Worm (Caenorhabditis elegans): ENCODE measurements around the gene mup-2.

mup-2 gene

DNA sequence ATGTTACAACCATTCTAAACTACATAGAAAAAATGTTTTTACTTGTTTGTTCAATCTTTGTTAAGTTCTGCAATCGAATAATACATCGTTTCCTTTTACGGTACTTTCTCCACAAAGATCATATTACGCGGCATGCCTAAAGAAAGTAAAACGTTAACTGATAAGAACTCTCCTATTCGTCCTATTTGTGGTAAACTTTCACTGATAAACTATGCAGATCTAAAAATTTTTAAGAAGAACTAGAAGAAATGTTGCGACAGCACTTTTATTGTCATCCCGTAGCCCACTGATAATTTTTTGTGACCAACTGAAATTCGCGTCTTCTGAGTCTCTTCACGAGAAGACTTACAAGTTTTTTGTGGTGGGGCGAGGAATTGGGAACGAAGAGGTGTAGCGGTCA, 17.1 kb upstream of the mup-2 start:
- no peak for TF ChIP-seq alr-1 (tag; optimal IDR thresholded peaks at IDR 0.05)
- TF ChIP-seq ztf-1 (GFP tag; conservative IDR thresholded peaks at IDR 0.05), result no peak
- no peak for TF ChIP-seq ceh-16 (tag; optimal IDR thresholded peaks at IDR 0.05)
- TF ChIP-seq nhr-77 (tag; optimal IDR thresholded peaks at IDR 0.05), result no peak
- TF ChIP-seq gmeb-1 (tag; optimal IDR thresholded peaks at IDR 0.05), result no peak
- no peak for TF ChIP-seq unc-39 (tag; optimal IDR thresholded peaks at IDR 0.05)
- no peak for TF ChIP-seq lin-11 (tag; optimal IDR thresholded peaks at IDR 0.05)
- peak; percentile 55 for TF ChIP-seq sma-9 (GFP tag; optimal IDR thresholded peaks at IDR 0.05)
- TF ChIP-seq sma-9 (tag; optimal IDR thresholded peaks at IDR 0.05), result no peak
- TF ChIP-seq nhr-12 (tag; optimal IDR thresholded peaks at IDR 0.05), result no peak
- peak; percentile 49 for TF ChIP-seq crh-2 (tag; optimal IDR thresholded peaks at IDR 0.05)
- TF ChIP-seq F13H6.1 (tag; optimal IDR thresholded peaks at IDR 0.05), result peak; percentile 27
- no peak for TF ChIP-seq lin-39 (tag; optimal IDR thresholded peaks at IDR 0.05)
- no peak for TF ChIP-seq skn-1 (tag; optimal IDR thresholded peaks at IDR 0.05)
- TF ChIP-seq fos-1 (tag; optimal IDR thresholded peaks at IDR 0.05), result peak; percentile 77
- TF ChIP-seq sma-3 (GFP tag; optimal IDR thresholded peaks at IDR 0.05), result no peak
- TF ChIP-seq dmd-4 (tag; optimal IDR thresholded peaks at IDR 0.05), result no peak
- TF ChIP-seq nhr-129 (tag; optimal IDR thresholded peaks at IDR 0.05), result peak; percentile 28
- no peak for TF ChIP-seq snpc-4 (tag; optimal IDR thresholded peaks at IDR 0.05)

DNA sequence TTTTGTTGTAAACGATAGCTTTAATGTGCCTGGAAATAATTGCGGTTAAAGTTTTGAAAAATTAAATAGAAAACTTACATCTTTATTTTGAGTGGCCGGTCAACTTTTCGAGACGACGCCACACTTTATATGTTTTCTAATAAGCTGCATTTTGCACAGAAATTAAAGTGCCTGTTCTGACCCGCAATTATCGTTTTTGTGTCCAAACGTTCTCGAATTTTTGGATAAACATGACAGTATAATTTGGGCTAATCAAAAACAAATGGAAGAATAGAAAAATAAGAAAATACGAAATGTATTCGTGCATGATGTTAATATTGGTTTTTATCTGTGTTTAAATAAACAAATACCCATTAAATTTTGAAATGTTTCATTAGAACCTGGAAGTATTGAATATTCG, 10.7 kb upstream of the mup-2 start, which contains the start of gene K10C2.12:
Gene K10C2.12 (minus strand): TSS at position 101 of the 400 bp plus-strand sequence.
- TF ChIP-seq elt-1 (tag; optimal IDR thresholded peaks at IDR 0.05) (no peak), ztf-1 (GFP tag; conservative IDR thresholded peaks at IDR 0.05) (no peak), nhr-129 (tag; optimal IDR thresholded peaks at IDR 0.05) (no peak), gmeb-1 (tag; optimal IDR thresholded peaks at IDR 0.05) (no peak), sma-9 (GFP tag; optimal IDR thresholded peaks at IDR 0.05) (no peak), sma-9 (tag; optimal IDR thresholded peaks at IDR 0.05) (no peak)

DNA sequence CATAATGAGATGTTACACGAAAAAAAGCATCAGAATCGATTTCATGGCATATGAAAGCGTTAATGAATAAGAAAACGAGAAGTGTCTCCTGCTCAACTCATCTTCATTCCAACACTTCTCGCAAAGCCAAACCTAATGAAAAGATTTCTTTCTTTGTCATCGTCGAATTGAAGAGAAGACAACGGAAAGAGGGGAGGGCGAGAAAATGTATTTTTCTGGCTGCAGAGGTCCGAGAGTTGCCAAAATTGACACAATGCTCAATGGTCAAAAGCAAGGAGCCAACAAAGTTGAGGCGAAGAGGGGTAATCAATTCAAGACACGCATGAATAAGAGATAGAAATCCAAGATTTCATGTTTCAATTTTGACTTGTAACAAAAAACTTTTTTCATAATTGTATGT, 9.1 kb upstream of the mup-2 start:
- TF ChIP-seq nhr-6 (tag; optimal IDR thresholded peaks at IDR 0.05) (no peak), crh-2 (tag; optimal IDR thresholded peaks at IDR 0.05) (no peak), nhr-77 (tag; optimal IDR thresholded peaks at IDR 0.05) (no peak), dmd-4 (tag; optimal IDR thresholded peaks at IDR 0.05) (no peak), zag-1 (tag; optimal IDR thresholded peaks at IDR 0.05) (no peak), nhr-21 (tag; optimal IDR thresholded peaks at IDR 0.05) (no peak), lin-13 (GFP tag; optimal IDR thresholded peaks at IDR 0.05) (no peak), R02D3.7 (tag; optimal IDR thresholded peaks at IDR 0.05) (no peak)

DNA sequence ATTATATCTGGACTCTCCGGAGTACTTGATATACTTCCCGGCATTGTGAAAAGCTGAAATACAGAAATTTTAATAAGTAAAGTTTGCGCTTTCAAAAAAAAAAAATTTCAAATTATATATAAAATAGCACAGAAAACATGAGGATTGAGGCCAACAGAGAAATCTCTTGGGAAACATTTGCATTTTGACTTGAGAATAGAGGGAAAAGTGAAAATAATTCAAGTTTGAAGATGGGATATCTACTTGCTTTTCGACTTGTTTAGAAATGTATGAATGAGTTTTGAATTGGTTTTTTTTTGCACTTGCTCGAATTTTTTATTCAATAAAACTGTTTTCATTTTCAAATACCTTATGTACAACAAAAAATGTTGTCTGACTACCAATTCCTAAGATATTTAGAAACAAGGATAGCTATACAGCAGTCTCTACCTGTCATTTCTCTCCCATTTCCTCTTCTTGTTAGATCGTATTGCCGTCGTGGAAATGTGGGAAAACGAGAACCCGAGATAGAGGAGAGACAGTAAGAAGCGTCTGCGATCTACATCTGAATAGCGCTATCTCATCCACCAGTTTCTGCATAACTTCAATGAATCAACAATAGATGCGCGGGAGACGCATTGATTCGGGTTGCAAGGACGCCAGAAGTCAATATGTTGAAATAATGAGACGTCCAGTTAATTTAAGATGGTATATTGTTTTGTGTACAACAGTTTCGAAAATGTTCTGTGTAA, 6.5 kb upstream of the mup-2 start, which contains the start of gene T22E5.6:
Gene T22E5.6 (minus strand): TSS at position 51 of the 731 bp plus-strand sequence.
- TF ChIP-seq blmp-1 (tag; optimal IDR thresholded peaks at IDR 0.05; ENCODE audit: insufficient read depth), result peak; percentile 5
- TF ChIP-seq nhr-129 (tag; optimal IDR thresholded peaks at IDR 0.05), result peak; percentile 52
- TF ChIP-seq sem-4 (tag; optimal IDR thresholded peaks at IDR 0.05), result no peak

DNA sequence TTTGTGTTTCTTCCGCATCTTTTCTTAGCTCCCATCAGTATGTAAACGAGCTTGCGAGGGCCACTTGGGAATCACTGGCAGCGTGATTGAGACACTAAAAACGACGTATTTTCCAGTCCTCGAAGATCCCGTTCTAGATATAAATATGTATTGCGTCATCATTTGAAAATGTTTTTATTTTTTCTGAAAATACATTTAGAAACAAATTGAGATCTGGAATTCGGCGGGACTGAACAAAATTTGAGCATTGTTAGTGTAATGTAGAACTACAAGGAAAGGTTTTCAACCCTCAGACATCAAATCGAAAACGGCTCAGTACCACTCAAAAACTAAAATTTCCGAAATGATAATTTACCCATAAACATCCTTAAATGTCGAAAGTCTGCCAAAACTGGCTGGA, 3.6 kb upstream of the mup-2 start:
- TF ChIP-seq sem-4 (tag; optimal IDR thresholded peaks at IDR 0.05) (no peak), nhr-12 (tag; optimal IDR thresholded peaks at IDR 0.05) (no peak), nhr-77 (tag; optimal IDR thresholded peaks at IDR 0.05) (no peak), lin-39 (tag; optimal IDR thresholded peaks at IDR 0.05) (no peak), ztf-4 (tag; optimal IDR thresholded peaks at IDR 0.05) (no peak), nhr-6 (tag; optimal IDR thresholded peaks at IDR 0.05) (no peak), ceh-82 (tag; optimal IDR thresholded peaks at IDR 0.05) (no peak), elt-3 (tag; optimal IDR thresholded peaks at IDR 0.05) (no peak), nhr-21 (tag; optimal IDR thresholded peaks at IDR 0.05) (no peak), ama-1 (optimal IDR thresholded peaks at IDR 0.05) (no peak), nhr-25 (tag; optimal IDR thresholded peaks at IDR 0.05) (no peak), lin-11 (tag; optimal IDR thresholded peaks at IDR 0.05) (no peak), egl-27 (tag; optimal IDR thresholded peaks at IDR 0.05) (no peak), ceh-16 (tag; optimal IDR thresholded peaks at IDR 0.05) (no peak), zag-1 (tag; optimal IDR thresholded peaks at IDR 0.05) (no peak), ztf-11 (tag; optimal IDR thresholded peaks at IDR 0.05) (no peak), mdl-1 (tag; optimal IDR thresholded peaks at IDR 0.05) (no peak)
